Fruit fly (Drosophila melanogaster): ENCODE data around the gene CG3156.

CG3156 gene

dm6 chrX:457803-458202, 29.9 kb upstream of the CG3156 start (continued):
- TF ChIP-seq dan (GFP tag; IDR thresholded peaks at IDR 0.05) (no peak), maf-S (GFP tag; optimal IDR thresholded peaks at IDR 0.05) (no peak), HmgZ (tag; optimal IDR thresholded peaks at IDR 0.05) (no peak), sug (tag; optimal IDR thresholded peaks at IDR 0.05) (no peak), sens (GFP tag) (peak; percentile 61), CG1792 (GFP tag; optimal IDR thresholded peaks at IDR 0.05) (no peak), CG4328 (GFP tag; optimal IDR thresholded peaks at IDR 0.05) (no peak), sob (GFP tag; IDR thresholded peaks at IDR 0.05) (no peak), CG32772 (GFP tag; IDR thresholded peaks at IDR 0.05) (no peak), Meics (GFP tag; optimal IDR thresholded peaks at IDR 0.05) (no peak), CG11723 (GFP tag; optimal IDR thresholded peaks at IDR 0.05) (no peak), disco-r (GFP tag; optimal IDR thresholded peaks at IDR 0.05) (no peak), CG14441 (GFP tag; IDR thresholded peaks at IDR 0.05) (no peak), dati (GFP tag; IDR thresholded peaks at IDR 0.05) (no peak), stc (GFP tag; IDR thresholded peaks at IDR 0.05) (no peak), trem (tag; optimal IDR thresholded peaks at IDR 0.05) (peak; percentile 56), Tbp (GFP tag; optimal IDR thresholded peaks at IDR 0.05) (no peak), toy (GFP tag; IDR thresholded peaks at IDR 0.05) (no peak), H2.0 (GFP tag; IDR thresholded peaks at IDR 0.05) (no peak), Sry-δ (GFP tag; optimal IDR thresholded peaks at IDR 0.05) (no peak), CG6689 (GFP tag; IDR thresholded peaks at IDR 0.05) (0 out of 2 replicates have a peak, but pooled peaks have one; percentile 7), dysf (GFP tag; IDR thresholded peaks at IDR 0.05) (no peak), CoRest (tag; optimal IDR thresholded peaks at IDR 0.05) (peak; percentile 21), gt (GFP tag; IDR thresholded peaks at IDR 0.05) (no peak), Neu2 (GFP tag; optimal IDR thresholded peaks at IDR 0.05; ENCODE audit: borderline replicate concordance) (no peak), NC2α (GFP tag; optimal IDR thresholded peaks at IDR 0.05) (no peak), CG4617 (GFP tag; optimal IDR thresholded peaks at IDR 0.05; ENCODE audit: borderline replicate concordance) (no peak), CG3065 (GFP tag; optimal IDR thresholded peaks at IDR 0.05) (no peak), CG12104 (GFP tag; optimal IDR thresholded peaks at IDR 0.05) (no peak), Usf (GFP tag; optimal IDR thresholded peaks at IDR 0.05) (peak; percentile 10), ssp (GFP tag; IDR thresholded peaks at IDR 0.05) (no peak), slou (GFP tag; optimal IDR thresholded peaks at IDR 0.05) (no peak), HLHmδ (GFP tag; optimal IDR thresholded peaks at IDR 0.05) (peak; percentile 33), Mrtf (GFP tag; IDR thresholded peaks at IDR 0.05) (no peak), bigmax (GFP tag; optimal IDR thresholded peaks at IDR 0.05) (no peak), CG2202 (tag; optimal IDR thresholded peaks at IDR 0.05) (peak; percentile 14), emc (GFP tag; optimal IDR thresholded peaks at IDR 0.05) (no peak), sqz (GFP tag; optimal IDR thresholded peaks at IDR 0.05) (peak; percentile 18), CG10366 (GFP tag; IDR thresholded peaks at IDR 0.05) (no peak), CG2712 (tag; optimal IDR thresholded peaks at IDR 0.05) (peak; percentile 82), org-1 (GFP tag; optimal IDR thresholded peaks at IDR 0.05) (no peak), Doc3 (GFP tag; IDR thresholded peaks at IDR 0.05; ENCODE audit: partially characterized antibody) (no peak), pnt (GFP tag; optimal IDR thresholded peaks at IDR 0.05) (no peak), CG31365 (tag; optimal IDR thresholded peaks at IDR 0.05) (no peak), CG17359 (tag; optimal IDR thresholded peaks at IDR 0.05) (no peak), CG10654 (GFP tag; optimal IDR thresholded peaks at IDR 0.05) (no peak), croc (GFP tag; conservative IDR thresholded peaks at IDR 0.05) (peak; percentile 25; the same call in 1 of the 3 replicates), ara (GFP tag; IDR thresholded peaks at IDR 0.05) (0 out of 2 replicates have a peak, but pooled peaks have one; percentile 17), usp (GFP tag; optimal IDR thresholded peaks at IDR 0.05) (no peak), CG11695 (GFP tag; IDR thresholded peaks at IDR 0.05) (no peak), lab (GFP tag; optimal IDR thresholded peaks at IDR 0.05) (no peak), pb (GFP tag; optimal IDR thresholded peaks at IDR 0.05) (no peak), CG31388 (GFP tag; optimal IDR thresholded peaks at IDR 0.05) (no peak)

Measured in whole organism, embryonic.